Fruit fly (Drosophila melanogaster): ENCODE results near the gene Rcd5.

dm6 chr3L:4035499-4035898 is 4.8 kb upstream of the Rcd5 start, which contains the start of gene Gr64f:
- TF ChIP-seq pan (optimal IDR thresholded peaks at IDR 0.05) = no peak
- no peak for TF ChIP-seq CG8478 (optimal IDR thresholded peaks at IDR 0.05)
- TF ChIP-seq psq (optimal IDR thresholded peaks at IDR 0.05) = no peak
- no peak for TF ChIP-seq Dll (optimal IDR thresholded peaks at IDR 0.05)
- no peak for TF ChIP-seq EcR (GFP tag; optimal IDR thresholded peaks at IDR 0.05)
- TF ChIP-seq usp (GFP tag; optimal IDR thresholded peaks at IDR 0.05) = no peak

Data from whole organism.